Fruit fly (Drosophila melanogaster) whole organism, prepupa: ENCODE data around the gene CG7497.

Source experiments
- CG10631 ChIP-seq: fragments of 200-800 bp; sonication (Bioruptor generic); optimal IDR thresholded peaks from 2 replicates; lab custom pipeline; 2016; ENCODE audit warnings: missing biosample characterization, missing genetic modification characterization
- CG10669 ChIP-seq: fragments of 200-800 bp; sonication (Bioruptor generic); optimal IDR thresholded peaks from 3 replicates; lab custom pipeline; 2018; ENCODE audit warnings: missing biosample characterization, mild to moderate bottlenecking, missing genetic modification characterization, moderate library complexity
- CG11762 ChIP-seq: fragments of 200-800 bp; sonication (Bioruptor generic); optimal IDR thresholded peaks from 3 replicates; lab custom pipeline; 2016; ENCODE audit warnings: missing biosample characterization, missing genetic modification characterization; ENCODE audit not compliant: insufficient read depth
- CG15336 ChIP-seq: fragments of 200-800 bp; sonication (Bioruptor generic); IDR thresholded peaks from 2 replicates; pipeline ENCODE4 v1.3.6; 2022; ENCODE audit warnings: missing biosample characterization, missing genetic modification characterization
- CG3032 ChIP-seq: fragments of 200-800 bp; optimal IDR thresholded peaks from 2 replicates; lab custom pipeline; 2019; ENCODE audit warnings: missing biosample characterization, mild to moderate bottlenecking, missing genetic modification characterization, moderate library complexity
- CG31627 ChIP-seq: fragments of 200-800 bp; sonication (Bioruptor generic); optimal IDR thresholded peaks from 3 replicates; lab custom pipeline; 2016; ENCODE audit warnings: missing biosample characterization, missing genetic modification characterization
- CG32006 ChIP-seq: fragments of 200-800 bp; sonication (Bioruptor generic); optimal IDR thresholded peaks from 3 replicates; lab custom pipeline; 2017; ENCODE audit warnings: missing biosample characterization, mild to moderate bottlenecking, missing genetic modification characterization
- CG3919 ChIP-seq: fragments of 200-800 bp; sonication (Bioruptor generic); optimal IDR thresholded peaks from 3 replicates; lab custom pipeline; 2016; ENCODE audit warnings: missing biosample characterization, missing genetic modification characterization
- CG6276 ChIP-seq: fragments of 200-800 bp; sonication (Bioruptor generic); optimal IDR thresholded peaks from 2 replicates; lab custom pipeline; 2017; ENCODE audit warnings: missing biosample characterization, mild to moderate bottlenecking, missing genetic modification characterization
- CG6792 ChIP-seq: fragments of 200-800 bp; sonication (Bioruptor generic); optimal IDR thresholded peaks from 3 replicates; lab custom pipeline; 2016; ENCODE audit warnings: missing biosample characterization, missing genetic modification characterization
- CG7368 ChIP-seq: fragments of 200-800 bp; sonication (Bioruptor generic); optimal IDR thresholded peaks from 3 replicates; lab custom pipeline; 2016; ENCODE audit warnings: missing biosample characterization, missing genetic modification characterization
- CG8119 ChIP-seq: fragments of 200-800 bp; sonication (Bioruptor generic); IDR thresholded peaks from 3 replicates; pipeline ENCODE4 v1.3.6; 2022; ENCODE audit warnings: missing biosample characterization, missing genetic modification characterization
- CG8632 ChIP-seq: fragments of 200-800 bp; sonication (Bioruptor generic); optimal IDR thresholded peaks from 3 replicates; lab custom pipeline; 2016; ENCODE audit warnings: missing biosample characterization, missing genetic modification characterization
- CG9139 ChIP-seq: fragments of 200-800 bp; sonication (Bioruptor generic); optimal IDR thresholded peaks from 3 replicates; lab custom pipeline; 2017; ENCODE audit warnings: missing biosample characterization, mild to moderate bottlenecking, missing genetic modification characterization
- Eip75B ChIP-seq: fragments of 200-800 bp; sonication (Bioruptor generic); optimal IDR thresholded peaks from 3 replicates; lab custom pipeline; 2016; ENCODE audit warnings: missing biosample characterization, missing genetic modification characterization
- Eip78C ChIP-seq: fragments of 200-800 bp; sonication (Bioruptor generic); peaks from one replicate; lab custom pipeline; 2016; ENCODE audit warnings: missing biosample characterization, missing genetic modification characterization
- Eip93F ChIP-seq: fragments of 200-800 bp; sonication (Bioruptor generic); optimal IDR thresholded peaks from 2 replicates; lab custom pipeline; 2016; ENCODE audit warnings: missing biosample characterization, mild to moderate bottlenecking, missing genetic modification characterization
- Ets21C ChIP-seq: fragments of 200-800 bp; sonication (Bioruptor generic); optimal IDR thresholded peaks from 3 replicates; lab custom pipeline; 2016; ENCODE audit warnings: missing biosample characterization, missing genetic modification characterization
- Ets96B ChIP-seq: fragments of 200-800 bp; optimal IDR thresholded peaks from 2 replicates; lab custom pipeline; 2019; ENCODE audit warnings: missing biosample characterization, mild to moderate bottlenecking, missing genetic modification characterization, moderate library complexity
- Gug ChIP-seq: fragments of 200-800 bp; sonication (Bioruptor generic); IDR thresholded peaks from 2 replicates; pipeline ENCODE4 v1.3.6; 2022; ENCODE audit warnings: missing biosample characterization, missing genetic modification characterization
- Hr38 ChIP-seq: sonication (Bioruptor generic); optimal IDR thresholded peaks from 2 replicates; lab custom pipeline; 2016; ENCODE audit warnings: missing biosample characterization, missing genetic modification characterization
- Hr39 ChIP-seq: fragments of 200-800 bp; sonication (Bioruptor generic); optimal IDR thresholded peaks from 2 replicates; lab custom pipeline; 2016; ENCODE audit warnings: missing biosample characterization, missing genetic modification characterization
- Hr4 ChIP-seq: fragments of 200-800 bp; sonication (Bioruptor generic); optimal IDR thresholded peaks from 3 replicates; lab custom pipeline; 2016; ENCODE audit warnings: missing biosample characterization, missing genetic modification characterization
- Met ChIP-seq: fragments of 200-800 bp; sonication (Bioruptor generic); optimal IDR thresholded peaks from 3 replicates; lab custom pipeline; 2016; ENCODE audit warnings: missing biosample characterization, missing genetic modification characterization
- Smox ChIP-seq: fragments of 200-800 bp; sonication (Bioruptor generic); optimal IDR thresholded peaks from 3 replicates; lab custom pipeline; 2016; ENCODE audit warnings: missing biosample characterization, missing genetic modification characterization
- Sox102F ChIP-seq: fragments of 200-800 bp; sonication (Bioruptor generic); optimal IDR thresholded peaks from 2 replicates; lab custom pipeline; 2016; ENCODE audit warnings: missing biosample characterization, mild to moderate bottlenecking, missing genetic modification characterization
- Sox14 ChIP-seq: fragments of 200-800 bp; sonication (Bioruptor generic); optimal IDR thresholded peaks from 3 replicates; lab custom pipeline; 2016; ENCODE audit warnings: missing biosample characterization, missing genetic modification characterization
- Sox15 ChIP-seq: fragments of 200-800 bp; sonication (Bioruptor generic); optimal IDR thresholded peaks from 3 replicates; lab custom pipeline; 2016; ENCODE audit warnings: missing biosample characterization, missing genetic modification characterization
- cyc ChIP-seq: fragments of 200-800 bp; sonication (Bioruptor generic); optimal IDR thresholded peaks from 3 replicates; lab custom pipeline; 2016; ENCODE audit warnings: missing biosample characterization, missing genetic modification characterization
- dac ChIP-seq: fragments of 200-800 bp; sonication (Bioruptor generic); optimal IDR thresholded peaks from 2 replicates; lab custom pipeline; 2017; ENCODE audit warnings: missing biosample characterization, mild to moderate bottlenecking, missing genetic modification characterization
- dsx ChIP-seq: fragments of 200-800 bp; optimal IDR thresholded peaks from 3 replicates; lab custom pipeline; 2019; ENCODE audit warnings: missing biosample characterization, mild to moderate bottlenecking, missing genetic modification characterization, moderate library complexity; ENCODE audit not compliant: poor library complexity, severe bottlenecking
- eg ChIP-seq: fragments of 200-800 bp; sonication (Bioruptor generic); IDR thresholded peaks from 3 replicates; pipeline ENCODE4 v1.3.6; 2022; ENCODE audit warnings: missing biosample characterization, missing genetic modification characterization
- esn ChIP-seq: fragments of 200-800 bp; sonication (Bioruptor generic); optimal IDR thresholded peaks from 2 replicates; lab custom pipeline; 2016; ENCODE audit warnings: missing biosample characterization, mild to moderate bottlenecking, missing genetic modification characterization, moderate library complexity
- fd59A ChIP-seq: fragments of 200-800 bp; sonication (Bioruptor generic); optimal IDR thresholded peaks from 2 replicates; lab custom pipeline; 2017; ENCODE audit warnings: missing biosample characterization, mild to moderate bottlenecking, missing genetic modification characterization, missing genetic modification reagents
- fd85E ChIP-seq: fragments of 200-800 bp; sonication (Bioruptor generic); optimal IDR thresholded peaks from 3 replicates; lab custom pipeline; 2016; ENCODE audit warnings: missing biosample characterization, missing genetic modification characterization
- lz ChIP-seq: fragments of 200-800 bp; sonication (Bioruptor generic); optimal IDR thresholded peaks from 3 replicates; lab custom pipeline; 2016; ENCODE audit warnings: missing biosample characterization, missing genetic modification characterization
- salr ChIP-seq, 2 experiments: fragments of 200-800 bp; sonication (Bioruptor generic); optimal IDR thresholded peaks; 3 replicates each; lab custom pipeline; 2016 to 2018; ENCODE audit warnings: missing biosample characterization in 2 of 2, missing genetic modification characterization in 2 of 2, mild to moderate bottlenecking in 1 of 2
- ss ChIP-seq, 2 experiments: fragments of 200-800 bp; sonication (Bioruptor generic); optimal IDR thresholded peaks; 2 replicates in 1 of 2; 3 replicates in 1 of 2; lab custom pipeline; 2017 to 2018; ENCODE audit warnings: mild to moderate bottlenecking in 2 of 2, missing biosample characterization in 2 of 2, missing genetic modification characterization in 2 of 2, moderate library complexity in 1 of 2
- svp ChIP-seq: fragments of 200-800 bp; sonication (Bioruptor generic); peaks from one replicate; lab custom pipeline; 2016; ENCODE audit warnings: missing biosample characterization, missing genetic modification characterization
- topi ChIP-seq: fragments of 200-800 bp; sonication (Bioruptor generic); optimal IDR thresholded peaks from 3 replicates; lab custom pipeline; 2016; ENCODE audit warnings: missing biosample characterization, missing genetic modification characterization
- vri ChIP-seq: fragments of 200-800 bp; sonication (Bioruptor generic); optimal IDR thresholded peaks from 3 replicates; lab custom pipeline; 2016; ENCODE audit warnings: missing biosample characterization, mild to moderate bottlenecking, missing genetic modification characterization

The CG7497 gene

dm6 chr3L:17644906-17645244 is 11.6 kb downstream of the CG7497 start, which contains the start of gene Pep (continued):
- TF ChIP-seq Sox102F (GFP tag; lab: Kevin White, UChicago): peak; percentile 36
- TF ChIP-seq topi (GFP tag; lab: Kevin White, UChicago): peak; percentile 16
- TF ChIP-seq dsx (GFP tag; lab: Kevin White, UChicago): peak; percentile 32
- TF ChIP-seq salr (GFP tag; optimal IDR thresholded peaks at IDR 0.05; lab: Kevin White, UChicago): no peak
- TF ChIP-seq Eip93F: no peak
- TF ChIP-seq Hr39 (GFP tag; lab: Kevin White, UChicago): peak; percentile 17
- no peak for TF ChIP-seq CG15336 (GFP tag; lab: Robert Waterston, UW)
- TF ChIP-seq CG7368 (GFP tag; lab: Kevin White, UChicago): no peak
- TF ChIP-seq CG6792: peak; percentile 7
- TF ChIP-seq Eip75B: peak; percentile 52
- peak; percentile 18; the same call in 1 of the 3 replicates for TF ChIP-seq CG8119 (GFP tag; lab: Robert Waterston, UW)
- TF ChIP-seq Hr4 (GFP tag; lab: Kevin White, UChicago): no peak
- TF ChIP-seq fd59A: no peak
- TF ChIP-seq dac: no peak
- peak; percentile 5 for TF ChIP-seq CG10631 (GFP tag; lab: Kevin White, UChicago)
- peak; percentile 51 for TF ChIP-seq vri
- TF ChIP-seq CG9139 (GFP tag; lab: Kevin White, UChicago): no peak
- TF ChIP-seq CG10669 (GFP tag; lab: Kevin White, UChicago): no peak
- no peak for TF ChIP-seq Ets21C
- no peak for TF ChIP-seq Ets96B (tag; lab: Kevin White, UChicago)

DNA sequence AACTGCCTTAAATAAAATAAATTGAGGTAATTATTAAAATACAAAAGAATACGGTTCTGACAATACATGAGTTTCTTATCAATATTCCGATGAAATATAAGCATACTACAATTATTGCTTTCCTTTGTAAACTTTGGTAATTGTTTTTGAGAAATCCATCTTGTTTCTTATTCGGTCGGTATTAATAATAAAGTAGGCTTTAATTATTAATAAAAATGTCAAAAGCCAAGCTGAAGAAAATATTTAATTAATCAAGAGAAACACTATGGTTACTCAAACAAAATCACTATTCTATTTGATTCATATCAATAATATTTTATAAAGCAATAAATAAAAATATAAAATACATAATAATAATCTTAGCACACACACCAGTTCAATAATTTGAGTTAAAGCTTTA is 13.4 kb downstream of the CG7497 start, which contains the start of gene CG43085:
Gene CG43085, minus strand, starts transcription at position 101 of the 400 bp plus-strand sequence.
- TF ChIP-seq esn (GFP tag; lab: Kevin White, UChicago) (no peak), cyc (GFP tag; lab: Kevin White, UChicago) (no peak), CG6276 (GFP tag; lab: Kevin White, UChicago) (no peak)
- TF ChIP-seq, all 60 proteins: peak for 0

DNA sequence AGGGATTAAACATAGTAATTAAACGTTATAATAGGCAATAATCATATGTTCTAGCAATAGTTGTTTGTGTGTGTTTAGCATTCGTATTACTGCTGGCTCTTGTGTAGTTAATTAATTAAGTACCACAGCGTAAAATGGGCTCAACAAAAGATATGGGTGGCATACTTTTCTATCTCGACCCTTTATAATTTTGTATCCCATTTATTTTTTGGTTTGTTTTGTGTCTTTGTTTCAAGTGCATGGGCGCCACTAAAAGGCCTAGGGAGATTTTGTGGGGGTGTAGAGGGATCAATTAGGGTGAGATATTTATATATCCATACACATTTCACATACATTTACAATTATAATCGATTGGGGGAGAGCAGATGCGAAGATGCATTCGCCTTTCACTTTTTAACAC is 14.3 kb downstream of the CG7497 start:
- no peak for TF ChIP-seq fd59A
- TF ChIP-seq Met (GFP tag; lab: Kevin White, UChicago): no peak
- TF ChIP-seq fd85E: no peak
- TF ChIP-seq CG7368 (GFP tag; lab: Kevin White, UChicago): no peak
- no peak for TF ChIP-seq Sox15 (GFP tag; lab: Kevin White, UChicago)
- TF ChIP-seq Sox102F (GFP tag; lab: Kevin White, UChicago): no peak
- TF ChIP-seq CG3032: no peak
- TF ChIP-seq esn (GFP tag; lab: Kevin White, UChicago): no peak
- TF ChIP-seq CG15336 (GFP tag; lab: Robert Waterston, UW): no peak
- no peak for TF ChIP-seq Eip75B
- no peak for TF ChIP-seq Eip78C (GFP tag; lab: Kevin White, UChicago)

dm6 chr3L:17651717-17652651 is 18.7 kb downstream of the CG7497 start:
- no peak for TF ChIP-seq CG32006 (GFP tag; lab: Kevin White, UChicago)
- TF ChIP-seq lz (GFP tag; lab: Kevin White, UChicago): no peak
- no peak for TF ChIP-seq Ets96B (tag; lab: Kevin White, UChicago)
- TF ChIP-seq CG6792: no peak
- no peak for TF ChIP-seq CG10631 (GFP tag; lab: Kevin White, UChicago)
- no peak for TF ChIP-seq Sox14 (GFP tag; lab: Kevin White, UChicago)
- TF ChIP-seq svp: peak; percentile 33
- TF ChIP-seq CG31627 (GFP tag; lab: Kevin White, UChicago): no peak
- peak; percentile 57 for TF ChIP-seq Eip78C (GFP tag; lab: Kevin White, UChicago)
- no peak for TF ChIP-seq CG8632
- peak; percentile 13 for TF ChIP-seq CG3919 (GFP tag; lab: Kevin White, UChicago)
- TF ChIP-seq CG11762 (GFP tag; lab: Kevin White, UChicago): no peak
- no peak for TF ChIP-seq ss (GFP tag; optimal IDR thresholded peaks at IDR 0.05; lab: Kevin White, UChicago)
- no peak for TF ChIP-seq dac
- no peak for TF ChIP-seq CG15336 (GFP tag; lab: Robert Waterston, UW)
- TF ChIP-seq Sox102F (GFP tag; lab: Kevin White, UChicago): no peak
- TF ChIP-seq eg (GFP tag; lab: Robert Waterston, UW): no peak
- TF ChIP-seq fd85E: no peak
- peak; percentile 5 for TF ChIP-seq Hr39 (GFP tag; lab: Kevin White, UChicago)
- TF ChIP-seq Gug (GFP tag; lab: Robert Waterston, UW): no peak
- no peak for TF ChIP-seq Hr38 (GFP tag; lab: Kevin White, UChicago)
- no peak for TF ChIP-seq CG6276 (GFP tag; lab: Kevin White, UChicago)
- TF ChIP-seq Smox (GFP tag; lab: Kevin White, UChicago): no peak
- TF ChIP-seq CG8119 (GFP tag; lab: Robert Waterston, UW): peak; percentile 18; the same call in 1 of the 3 replicates
- TF ChIP-seq CG3032: no peak
- TF ChIP-seq CG9139 (GFP tag; lab: Kevin White, UChicago): no peak
- peak; percentile 53 for TF ChIP-seq vri
